Worm (Caenorhabditis elegans): Measurements from ENCODE around the gene casy-1.

Gene casy-1

ce11 chrII:5918149-5918697 lies 38.3 kb downstream of the casy-1 start, which contains the start of gene ptp-2:
ptp-2 (plus strand) TSS chrII:5918647.
- no peak for TF ChIP-seq unc-62 (GFP tag; optimal IDR thresholded peaks at IDR 0.05)

- TF ChIP-seq unc-62 (GFP tag; optimal IDR thresholded peaks at IDR 0.05): no peak
Measured at ce11 chrII:5917010-5917472, 39.4 kb downstream of the casy-1 start, which contains the start of gene frh-1. frh-1 (plus strand) TSS chrII:5917422.

ce11 chrII:5913897-5914296 lies 42.6 kb downstream of the casy-1 start:
- no peak for TF ChIP-seq unc-62 (GFP tag; optimal IDR thresholded peaks at IDR 0.05)

ce11 chrII:5911939-5912523 lies 44.5 kb downstream of the casy-1 start:
- no peak for TF ChIP-seq unc-62 (GFP tag; optimal IDR thresholded peaks at IDR 0.05)

DNA sequence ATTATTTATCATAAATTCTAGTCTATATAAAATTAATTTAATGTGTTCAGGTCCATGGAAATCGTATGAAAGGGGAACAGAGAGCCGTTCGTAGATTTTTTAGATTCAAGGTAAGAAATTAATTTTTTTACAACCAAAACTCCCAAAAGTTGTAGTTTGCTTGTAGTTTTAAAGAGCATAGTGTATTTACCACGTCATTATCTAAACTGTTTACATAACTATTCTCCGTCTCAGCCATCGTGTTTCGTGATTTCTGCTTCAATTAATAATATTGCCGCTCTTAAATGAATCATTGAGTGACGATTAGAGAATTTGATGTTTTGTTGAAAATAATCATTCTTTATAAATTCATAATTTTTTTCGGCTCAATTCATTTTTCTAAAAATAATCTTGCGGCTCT lies 45.2 kb downstream of the casy-1 start, which contains the start of gene cgt-3:
TSS of gene cgt-3 (plus strand) at position 51 of the 400 bp plus-strand sequence.
- no peak for TF ChIP-seq unc-62 (GFP tag; optimal IDR thresholded peaks at IDR 0.05)

- no peak for TF ChIP-seq unc-62 (GFP tag; optimal IDR thresholded peaks at IDR 0.05)
Measured at ce11 chrII:5907482-5907881, 49.0 kb downstream of the casy-1 start, which contains the start of gene vps-35. vps-35 (plus strand) TSS chrII:5907816.

- TF ChIP-seq unc-62 (GFP tag; optimal IDR thresholded peaks at IDR 0.05): no peak
Measured at ce11 chrII:5906274-5906673, 50.2 kb downstream of the casy-1 start, which contains the start of gene F59G1.8. F59G1.8 (plus strand) TSS chrII:5906566.

ce11 chrII:5904252-5904651 lies 52.2 kb downstream of the casy-1 start, which contains the start of gene tsp-18:
tsp-18 (plus strand) TSS chrII:5904552.
- TF ChIP-seq unc-62 (GFP tag; optimal IDR thresholded peaks at IDR 0.05): no peak

DNA sequence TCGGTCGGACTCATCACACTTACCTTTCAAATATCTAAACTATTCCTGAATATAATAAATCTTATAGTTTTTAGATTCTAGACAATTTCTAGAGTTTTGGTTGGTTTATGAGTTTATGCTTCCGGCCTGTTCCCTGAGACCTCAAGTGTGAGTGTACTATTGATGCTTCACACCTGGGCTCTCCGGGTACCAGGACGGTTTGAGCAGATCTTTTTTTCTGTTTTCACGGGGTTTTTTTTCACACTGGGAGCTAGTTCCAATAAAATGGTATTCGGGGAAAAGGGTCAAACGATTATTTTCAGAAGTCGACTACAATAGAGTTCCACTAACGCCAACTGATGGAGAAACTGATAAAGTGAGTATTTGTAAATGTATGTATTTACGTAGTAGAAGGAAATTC lies 54.3 kb downstream of the casy-1 start:
- no peak for TF ChIP-seq unc-62 (GFP tag; optimal IDR thresholded peaks at IDR 0.05)

DNA sequence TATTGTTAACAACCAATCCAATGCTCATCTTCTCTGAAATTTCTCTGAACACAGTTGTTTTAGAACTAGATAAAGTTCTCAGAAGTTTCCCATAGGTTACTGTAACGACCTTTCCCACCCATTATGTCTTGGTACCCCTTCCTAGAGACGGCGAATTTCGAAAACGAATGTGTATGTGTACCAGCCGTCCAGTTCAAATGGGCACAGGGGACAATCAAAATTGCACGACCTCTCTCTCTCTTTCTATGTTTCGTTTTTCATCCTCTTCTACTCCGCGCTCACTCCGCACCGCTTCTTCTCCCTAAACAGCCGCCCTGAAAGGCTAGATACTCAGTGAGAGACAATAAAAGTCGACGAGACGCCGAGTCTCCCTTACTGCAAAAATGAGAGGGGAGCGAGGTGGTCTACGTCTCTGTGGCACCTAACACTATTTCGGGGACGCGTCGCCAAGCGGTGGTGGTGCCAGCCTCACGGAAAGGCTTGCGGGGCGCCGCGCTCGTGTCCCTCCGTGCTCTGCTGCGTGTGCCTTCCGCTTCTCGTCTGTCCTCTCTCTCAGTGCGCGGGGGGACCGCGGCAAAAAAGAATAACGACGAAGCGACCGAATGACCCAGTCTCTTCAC lies 55.0 kb downstream of the casy-1 start:
- no peak for TF ChIP-seq unc-62 (GFP tag; optimal IDR thresholded peaks at IDR 0.05)

DNA sequence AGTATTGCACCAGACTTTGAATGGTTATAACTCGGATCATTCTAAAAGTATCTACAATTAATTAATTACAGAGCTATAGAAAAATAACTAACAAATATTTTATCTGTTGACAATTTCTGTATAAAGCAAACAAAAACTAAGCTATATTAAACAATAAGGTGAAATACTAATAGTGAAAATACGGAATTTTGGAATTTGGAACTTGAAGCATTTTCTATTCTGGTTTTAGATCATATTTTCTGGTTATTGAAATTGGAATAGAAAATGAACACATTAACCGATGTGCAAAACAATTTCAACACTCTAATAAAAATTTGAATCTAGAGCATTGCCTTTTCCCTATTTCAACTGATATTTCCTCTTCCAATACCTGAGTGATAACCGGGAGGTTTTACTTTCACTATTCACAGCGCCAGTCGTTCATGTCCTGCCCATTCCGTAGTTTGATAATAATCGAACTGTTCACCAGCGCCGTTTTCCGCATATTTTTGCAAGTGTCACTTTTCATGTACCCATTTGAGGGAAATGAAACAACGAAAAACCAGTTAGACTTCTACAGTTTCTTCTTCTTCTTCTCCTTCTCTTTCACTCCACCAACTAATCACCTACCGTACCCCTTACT lies 56.5 kb downstream of the casy-1 start:
- no peak for TF ChIP-seq unc-62 (GFP tag; optimal IDR thresholded peaks at IDR 0.05)

- TF ChIP-seq unc-62 (GFP tag; optimal IDR thresholded peaks at IDR 0.05): no peak
Measured at ce11 chrII:5899080-5899479, 57.4 kb downstream of the casy-1 start.

ce11 chrII:5896512-5896911 lies 60.0 kb downstream of the casy-1 start:
- no peak for TF ChIP-seq unc-62 (GFP tag; optimal IDR thresholded peaks at IDR 0.05)

ce11 chrII:5895870-5896269 lies 60.6 kb downstream of the casy-1 start, which contains the start of gene F59G1.4:
F59G1.4 (plus strand) TSS chrII:5896170.
- no peak for TF ChIP-seq unc-62 (GFP tag; optimal IDR thresholded peaks at IDR 0.05)

Data from whole organism, dauer.